Worm (Caenorhabditis elegans) whole organism, young adult: ENCODE data around the gene B0304.4.

Source experiments
- C06A6.2 ChIP-seq: fragments of 200-800 bp; sonication (Bioruptor generic); conservative IDR thresholded peaks from 2 replicates; pipeline ENCODE4 v1.3.6; 2022; ENCODE audit warnings: missing genetic modification characterization, missing compliant biosample characterization
- F22D6.2 ChIP-seq: sonication (generic microtip); optimal IDR thresholded peaks from 2 replicates; lab custom pipeline; 2016; ENCODE audit warnings: mild to moderate bottlenecking, missing genetic modification characterization, missing compliant biosample characterization
- F37B4.10 ChIP-seq: fragments of 200-800 bp; sonication (Bioruptor generic); IDR thresholded peaks from 2 replicates; pipeline ENCODE4 v1.3.6; 2022; ENCODE audit warnings: missing genetic modification characterization, missing compliant biosample characterization
- T07F8.4 ChIP-seq: sonication (generic microtip); optimal IDR thresholded peaks from 2 replicates; lab custom pipeline; 2016; ENCODE audit warnings: mild to moderate bottlenecking, missing genetic modification characterization, moderate library complexity, missing compliant biosample characterization
- Y95B8A.8 ChIP-seq: fragments of 200-800 bp; sonication (Bioruptor generic); IDR thresholded peaks from 2 replicates; pipeline ENCODE4 v1.3.6; 2022; ENCODE audit warnings: missing genetic modification reagents, missing genetic modification characterization, missing compliant biosample characterization
- akir-1 ChIP-seq: fragments of 200-800 bp; sonication (Bioruptor generic); optimal IDR thresholded peaks from 2 replicates; lab custom pipeline; 2018; ENCODE audit warnings: mild to moderate bottlenecking, missing genetic modification characterization, moderate library complexity, missing compliant biosample characterization
- attf-6 ChIP-seq: fragments of 200-800 bp; sonication (Bioruptor generic); IDR thresholded peaks from 2 replicates; pipeline ENCODE4 v1.3.6; 2022; ENCODE audit warnings: missing genetic modification reagents, missing genetic modification characterization, missing compliant biosample characterization
- cebp-2 ChIP-seq: fragments of 200-800 bp; sonication (Bioruptor generic); IDR thresholded peaks from 2 replicates; pipeline ENCODE4 v1.3.6; 2022; ENCODE audit warnings: missing genetic modification characterization, missing compliant biosample characterization
- ceh-100 ChIP-seq: fragments of 200-800 bp; sonication (Bioruptor generic); IDR thresholded peaks from 2 replicates; pipeline ENCODE4 v1.3.6; 2022; ENCODE audit warnings: missing genetic modification reagents, missing genetic modification characterization, missing compliant biosample characterization
- ceh-79 ChIP-seq: sonication (generic microtip); optimal IDR thresholded peaks from 2 replicates; lab custom pipeline; 2017; ENCODE audit warnings: mild to moderate bottlenecking, missing genetic modification characterization, missing compliant biosample characterization
- hlh-26 ChIP-seq: fragments of 200-800 bp; sonication (Bioruptor generic); conservative IDR thresholded peaks from 2 replicates; pipeline ENCODE4 v1.3.6; 2022; ENCODE audit warnings: missing genetic modification reagents, missing genetic modification characterization, missing compliant biosample characterization
- lin-35 ChIP-seq, 3 experiments: fragments of 150-350 bp in 2 of 3; sonication (generic microtip) in 1 of 3; optimal IDR thresholded peaks; 2 replicates each; lab custom pipeline; 2014 to 2018; ENCODE audit warnings: missing biosample characterization in 3 of 3, missing genetic modification characterization in 3 of 3, missing genetic modification reagents in 3 of 3
- nhr-80 ChIP-seq: sonication (generic microtip); optimal IDR thresholded peaks from 2 replicates; lab custom pipeline; 2016; ENCODE audit warnings: missing genetic modification characterization, missing compliant biosample characterization
- unc-130 ChIP-seq: sonication (generic microtip); optimal IDR thresholded peaks from 2 replicates; lab custom pipeline; 2016; ENCODE audit warnings: missing genetic modification reagents, missing genetic modification characterization, missing compliant biosample characterization

- TF ChIP-seq hlh-26 (GFP tag; lab: Robert Waterston, UW) (no peak), ceh-100 (GFP tag; lab: Robert Waterston, UW) (no peak), nhr-80 (no peak), unc-130 (no peak), C06A6.2 (GFP tag; lab: Robert Waterston, UW) (no peak), lin-35 (GFP tag; optimal IDR thresholded peaks at IDR 0.05; lab: Kevin White, UChicago) (no peak), Y95B8A.8 (GFP tag; lab: Robert Waterston, UW) (no peak), attf-6 (GFP tag; lab: Robert Waterston, UW) (no peak), cebp-2 (GFP tag; lab: Robert Waterston, UW) (no peak), ceh-79 (tag; lab: Kevin White, UChicago) (no peak), T07F8.4 (tag; lab: Kevin White, UChicago) (no peak), akir-1 (GFP tag; lab: Kevin White, UChicago) (no peak), F22D6.2 (tag; lab: Kevin White, UChicago) (no peak), F37B4.10 (GFP tag; lab: Robert Waterston, UW) (no peak)
Observed at ce11 chrII:4519976-4520594, 2.9 kb downstream of the B0304.4 start.
